Worm (Caenorhabditis elegans) whole organism, midembryonic: ENCODE results near the gene mca-1.

ENCODE experiments used
- T22C8.4 ChIP-seq: fragments of 200-800 bp; sonication (Bioruptor generic); IDR thresholded peaks from 2 replicates; pipeline ENCODE4 v1.3.6; 2022; ENCODE audit warnings: missing genetic modification characterization, missing compliant biosample characterization
- cog-1 ChIP-seq: sonication (generic microtip); optimal IDR thresholded peaks from 2 replicates; lab custom pipeline; 2016; ENCODE audit warnings: missing genetic modification characterization, missing compliant biosample characterization
- flt-1 ChIP-seq: fragments of 200-800 bp; sonication (Bioruptor generic); IDR thresholded peaks from 2 replicates; pipeline ENCODE4 v1.3.6; 2022; ENCODE audit warnings: missing genetic modification characterization, missing compliant biosample characterization
- klf-2 ChIP-seq: fragments of 200-800 bp; sonication (Bioruptor generic); conservative IDR thresholded peaks from 2 replicates; pipeline ENCODE4 v1.3.6; 2022; ENCODE audit warnings: missing genetic modification reagents, missing genetic modification characterization, missing compliant biosample characterization
- med-1 ChIP-seq: sonication (generic microtip); optimal IDR thresholded peaks from 2 replicates; lab custom pipeline; 2017; ENCODE audit warnings: missing genetic modification characterization, mild to moderate bottlenecking, missing compliant biosample characterization, antibody characterized with exemption, missing genetic modification reagents; ENCODE audit not compliant: insufficient read depth
- tab-1 ChIP-seq: fragments of 200-800 bp; sonication (Bioruptor generic); IDR thresholded peaks from 2 replicates; pipeline ENCODE4 v1.3.6; 2022; ENCODE audit warnings: missing genetic modification characterization, missing compliant biosample characterization
- ztf-29 ChIP-seq: fragments of 200-800 bp; sonication (Bioruptor generic); IDR thresholded peaks from 2 replicates; pipeline ENCODE4 v1.3.6; 2022; ENCODE audit warnings: missing genetic modification reagents, missing genetic modification characterization, missing compliant biosample characterization

ce11 chrIV:9671001-9671652 lies 36.4 kb upstream of the mca-1 start:
- TF ChIP-seq tab-1 (GFP tag; lab: Robert Waterston, UW) (no peak), cog-1 (tag; lab: Kevin White, UChicago) (no peak), flt-1 (GFP tag; lab: Robert Waterston, UW) (no peak), T22C8.4 (GFP tag; lab: Robert Waterston, UW) (no peak), ztf-29 (no peak), klf-2 (GFP tag; lab: Robert Waterston, UW) (no peak), med-1 (GFP tag; lab: Kevin White, UChicago) (no peak)
